Worm (Caenorhabditis elegans) whole organism, young adult: ENCODE results near the gene M163.21.

Experiments used
- B0035.1 ChIP-seq: sonication (generic microtip); optimal IDR thresholded peaks from 2 replicates; lab custom pipeline; 2016; ENCODE audit warnings: missing genetic modification characterization, mild to moderate bottlenecking, missing compliant biosample characterization, missing genotype, missing genetic modification reagents
- F23B12.7 ChIP-seq: sonication (generic microtip); optimal IDR thresholded peaks from 2 replicates; lab custom pipeline; 2017; ENCODE audit warnings: missing genetic modification characterization, mild to moderate bottlenecking, missing compliant biosample characterization, antibody characterized with exemption, moderate library complexity; ENCODE audit not compliant: insufficient read depth
- attf-5 ChIP-seq: fragments of 200-800 bp; sonication (Bioruptor generic); optimal IDR thresholded peaks from 2 replicates; lab custom pipeline; 2018; ENCODE audit warnings: mild to moderate bottlenecking, missing genetic modification characterization, missing compliant biosample characterization
- lir-1 ChIP-seq: fragments of 200-800 bp; sonication (Bioruptor generic); conservative IDR thresholded peaks from 2 replicates; pipeline ENCODE4 v1.3.6; 2022; ENCODE audit warnings: missing genetic modification reagents, missing genetic modification characterization, missing compliant biosample characterization
- snpc-1.1 ChIP-seq: sonication (generic microtip); optimal IDR thresholded peaks from 2 replicates; lab custom pipeline; 2017; ENCODE audit warnings: missing genetic modification characterization, mild to moderate bottlenecking, missing compliant biosample characterization, antibody characterized with exemption, moderate library complexity, missing genotype, missing genetic modification reagents; ENCODE audit not compliant: insufficient read depth
- tbx-9 ChIP-seq: sonication (generic microtip); optimal IDR thresholded peaks from 2 replicates; lab custom pipeline; 2016; ENCODE audit warnings: borderline replicate concordance, missing genetic modification characterization, inconsistent platforms, missing compliant biosample characterization
- unc-62 ChIP-seq: fragments of 150-350 bp; optimal IDR thresholded peaks from 2 replicates; lab custom pipeline; 2014; ENCODE audit warnings: missing biosample characterization, missing genetic modification reagents, missing genetic modification characterization

DNA sequence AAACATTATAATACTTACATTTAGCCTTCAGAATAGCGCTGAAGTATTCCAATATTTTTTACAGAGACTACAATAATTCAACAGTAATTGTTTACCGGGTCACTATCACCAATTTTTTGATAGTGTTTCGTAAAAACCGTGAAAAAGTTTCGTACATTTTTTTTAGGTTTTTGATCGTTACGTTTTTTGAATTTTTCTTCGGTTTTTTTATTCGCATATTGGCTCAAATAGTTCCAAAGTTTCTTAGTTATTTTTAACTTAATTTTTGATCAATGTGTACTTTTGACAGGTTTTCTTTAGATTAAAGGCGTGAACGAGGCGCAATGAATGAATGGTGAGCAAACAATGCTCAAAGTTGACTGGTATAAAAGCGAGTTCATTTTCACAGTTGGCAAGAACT, 43.5 kb upstream of the M163.21 start, which contains the start of gene fipr-3:
- no peak for TF ChIP-seq B0035.1
- TF ChIP-seq lir-1 = no peak
- TF ChIP-seq tbx-9 (tag; lab: Kevin White, UChicago) = no peak
- no peak for TF ChIP-seq attf-5 (GFP tag; lab: Kevin White, UChicago)
- no peak for TF ChIP-seq F23B12.7 (tag; lab: Kevin White, UChicago)
- TF ChIP-seq snpc-1.1 = no peak
- TF ChIP-seq unc-62 (GFP tag; lab: Kevin White, UChicago) = no peak
